Worm (Caenorhabditis elegans) whole organism, L4 larva: ENCODE results near the gene W06A7.4.
A peak's percentile ranks its signal among the peaks of the same experiment; 100 is the strongest.

ENCODE experiments used
- F26F4.8 ChIP-seq: fragments of 200-800 bp; sonication (Bioruptor generic); conservative IDR thresholded peaks from 2 replicates; pipeline ENCODE4 v1.3.6; 2022; ENCODE audit warnings: missing genetic modification characterization, missing compliant biosample characterization
- F37D6.2 ChIP-seq: sonication (generic microtip); optimal IDR thresholded peaks from 2 replicates; lab custom pipeline; 2016; ENCODE audit warnings: mild to moderate bottlenecking, missing genetic modification characterization, missing compliant biosample characterization
- R02D3.7 ChIP-seq: fragments of 150-350 bp; sonication (generic microtip); optimal IDR thresholded peaks from 3 replicates; lab custom pipeline; 2014; ENCODE audit warnings: missing biosample characterization, missing genetic modification characterization
- ZK337.2 ChIP-seq: fragments of 200-800 bp; sonication (Bioruptor generic); IDR thresholded peaks from 2 replicates; pipeline ENCODE4 v1.3.6; 2022; ENCODE audit warnings: missing genetic modification reagents, missing genetic modification characterization, missing compliant biosample characterization
- aha-1 ChIP-seq: fragments of 150-350 bp; peaks from one replicate; lab custom pipeline; 2014; ENCODE audit warnings: missing biosample characterization, missing genetic modification characterization
- aly-2 ChIP-seq: sonication (generic microtip); optimal IDR thresholded peaks from 2 replicates; lab custom pipeline; 2018; ENCODE audit warnings: missing biosample characterization, missing genetic modification characterization
- arid-1 ChIP-seq: fragments of 200-800 bp; sonication (Bioruptor generic); conservative IDR thresholded peaks from 2 replicates; pipeline ENCODE4 v1.3.6; 2022; ENCODE audit warnings: missing genetic modification reagents, missing genetic modification characterization, missing compliant biosample characterization
- attf-4 ChIP-seq: sonication (generic microtip); optimal IDR thresholded peaks from 3 replicates; lab custom pipeline; 2017; ENCODE audit warnings: missing biosample characterization, missing genetic modification characterization
- ceh-28 ChIP-seq: fragments of 150-350 bp; optimal IDR thresholded peaks from 2 replicates; lab custom pipeline; 2014; ENCODE audit warnings: missing biosample characterization, missing genetic modification reagents, missing genetic modification characterization
- ceh-62 ChIP-seq: sonication (generic microtip); optimal IDR thresholded peaks from 2 replicates; lab custom pipeline; 2017; ENCODE audit warnings: missing biosample characterization, missing genetic modification characterization
- ceh-82 ChIP-seq: sonication (generic microtip); optimal IDR thresholded peaks from 2 replicates; lab custom pipeline; 2017; ENCODE audit warnings: missing biosample characterization, missing genetic modification characterization
- daf-12 ChIP-seq: fragments of 150-350 bp; optimal IDR thresholded peaks from 2 replicates; lab custom pipeline; 2014; ENCODE audit warnings: missing biosample characterization, missing genetic modification reagents, missing genetic modification characterization
- daf-16 ChIP-seq, 3 experiments: sonication (generic microtip); optimal IDR thresholded peaks; 2 replicates each; lab custom pipeline; 2016 to 2017; ENCODE audit warnings: missing genetic modification characterization in 3 of 3, missing genetic modification reagents in 3 of 3, mild to moderate bottlenecking in 2 of 3, missing compliant biosample characterization in 2 of 3, missing biosample characterization in 1 of 3, moderate library complexity in 1 of 3
- daf-19 ChIP-seq: fragments of 200-800 bp; sonication (Bioruptor generic); conservative IDR thresholded peaks from 2 replicates; pipeline ENCODE4 v1.3.6; 2022; ENCODE audit warnings: missing genetic modification characterization, missing compliant biosample characterization
- dpl-1 ChIP-seq: fragments of 150-350 bp; optimal IDR thresholded peaks from 2 replicates; lab custom pipeline; 2014; ENCODE audit warnings: missing biosample characterization, missing genetic modification reagents, missing genetic modification characterization
- duxl-1 ChIP-seq: sonication (generic microtip); optimal IDR thresholded peaks from 2 replicates; lab custom pipeline; 2016; ENCODE audit warnings: mild to moderate bottlenecking, missing genetic modification characterization, moderate library complexity, missing compliant biosample characterization; ENCODE audit not compliant: poor library complexity
- egl-27 ChIP-seq: sonication (generic microtip); optimal IDR thresholded peaks from 3 replicates; lab custom pipeline; 2017; ENCODE audit warnings: missing biosample characterization, missing genetic modification reagents, missing genetic modification characterization
- fkh-10 ChIP-seq: fragments of 150-350 bp; optimal IDR thresholded peaks from 2 replicates; lab custom pipeline; 2014; ENCODE audit warnings: missing biosample characterization, missing genetic modification reagents, missing genetic modification characterization
- hlh-11 ChIP-seq: fragments of 200-800 bp; sonication (Bioruptor generic); optimal IDR thresholded peaks from 2 replicates; lab custom pipeline; 2018; ENCODE audit warnings: mild to moderate bottlenecking, missing genetic modification characterization, missing compliant biosample characterization
- hlh-30 ChIP-seq: sonication (generic microtip); optimal IDR thresholded peaks from 2 replicates; lab custom pipeline; 2017; ENCODE audit warnings: antibody characterized with exemption, mild to moderate bottlenecking, missing genetic modification characterization, missing compliant biosample characterization; ENCODE audit not compliant: insufficient read depth
- jun-1 ChIP-seq: fragments of 150-350 bp; optimal IDR thresholded peaks from 2 replicates; lab custom pipeline; 2014; ENCODE audit warnings: missing biosample characterization, missing genetic modification reagents, missing genetic modification characterization
- lim-7 ChIP-seq: fragments of 200-800 bp; sonication (Bioruptor generic); IDR thresholded peaks from 2 replicates; pipeline ENCODE4 v1.3.6; 2022; ENCODE audit warnings: missing genetic modification characterization, missing compliant biosample characterization
- lin-29 ChIP-seq: fragments of 200-800 bp; sonication (Bioruptor generic); IDR thresholded peaks from 2 replicates; pipeline ENCODE4 v1.3.6; 2022; ENCODE audit warnings: missing genetic modification reagents, missing genetic modification characterization, missing compliant biosample characterization
- lin-39 ChIP-seq: fragments of 150-350 bp; optimal IDR thresholded peaks from 2 replicates; lab custom pipeline; 2014; ENCODE audit warnings: missing biosample characterization, missing genetic modification reagents, missing genetic modification characterization
- lsy-2 ChIP-seq, 2 experiments: fragments of 150-350 bp in 1 of 2; sonication (generic microtip) in 1 of 2; optimal IDR thresholded peaks; 2 replicates each; lab custom pipeline; 2014 to 2017; ENCODE audit warnings: missing biosample characterization in 2 of 2, missing genetic modification characterization in 2 of 2
- madf-9 ChIP-seq: fragments of 200-800 bp; sonication (Bioruptor generic); conservative IDR thresholded peaks from 2 replicates; pipeline ENCODE4 v1.3.6; 2022; ENCODE audit warnings: missing genetic modification reagents, missing genetic modification characterization, missing compliant biosample characterization
- mdl-1 ChIP-seq, 2 experiments: fragments of 150-350 bp in 1 of 2; sonication (generic microtip) in 1 of 2; optimal IDR thresholded peaks; 2 replicates each; lab custom pipeline; 2014 to 2017; ENCODE audit warnings: missing biosample characterization in 2 of 2, missing genetic modification characterization in 2 of 2
- mdt-29 ChIP-seq: fragments of 200-800 bp; sonication (Bioruptor generic); IDR thresholded peaks from 2 replicates; pipeline ENCODE4 v1.3.6; 2022; ENCODE audit warnings: missing genetic modification reagents, missing genetic modification characterization, missing compliant biosample characterization
- mes-2 ChIP-seq: sonication (generic microtip); optimal IDR thresholded peaks from 2 replicates; lab custom pipeline; 2016; ENCODE audit warnings: missing genotype, mild to moderate bottlenecking, missing genetic modification characterization, missing compliant biosample characterization; ENCODE audit not compliant: poor library complexity, severe bottlenecking
- mxl-2 ChIP-seq: fragments of 200-800 bp; sonication (Bioruptor generic); conservative IDR thresholded peaks from 2 replicates; pipeline ENCODE4 v1.3.6; 2022; ENCODE audit warnings: missing genetic modification reagents, missing genetic modification characterization, missing compliant biosample characterization
- mxl-3 ChIP-seq: fragments of 200-800 bp; sonication (Bioruptor generic); optimal IDR thresholded peaks from 2 replicates; lab custom pipeline; 2018; ENCODE audit warnings: mild to moderate bottlenecking, missing genetic modification characterization, missing compliant biosample characterization
- nhr-10 ChIP-seq: fragments of 150-350 bp; optimal IDR thresholded peaks from 2 replicates; lab custom pipeline; 2014; ENCODE audit warnings: missing biosample characterization, missing genetic modification characterization
- nhr-11 ChIP-seq: fragments of 150-350 bp; optimal IDR thresholded peaks from 2 replicates; lab custom pipeline; 2014; ENCODE audit warnings: missing biosample characterization, missing genetic modification characterization
- nhr-111 ChIP-seq: fragments of 200-800 bp; sonication (Bioruptor generic); optimal IDR thresholded peaks from 2 replicates; lab custom pipeline; 2018; ENCODE audit warnings: mild to moderate bottlenecking, missing genetic modification characterization, missing compliant biosample characterization
- nhr-28 ChIP-seq: fragments of 150-350 bp; optimal IDR thresholded peaks from 2 replicates; lab custom pipeline; 2014; ENCODE audit warnings: missing biosample characterization, missing genetic modification characterization
- nhr-41 ChIP-seq: fragments of 200-800 bp; sonication (Bioruptor generic); IDR thresholded peaks from 2 replicates; pipeline ENCODE4 v1.3.6; 2022; ENCODE audit warnings: missing genetic modification reagents, missing genetic modification characterization, missing compliant biosample characterization
- nhr-48 ChIP-seq: sonication (generic microtip); optimal IDR thresholded peaks from 2 replicates; lab custom pipeline; 2016; ENCODE audit warnings: mild to moderate bottlenecking, missing genetic modification characterization, missing compliant biosample characterization
- pha-4 ChIP-seq, 2 experiments: fragments of 150-350 bp in 1 of 2; fragments of 200-800 bp in 1 of 2; sonication (Bioruptor generic) in 1 of 2; IDR thresholded peaks in 1 of 2; optimal IDR thresholded peaks in 1 of 2; 2 replicates each; pipeline versions ENCODE4 v1.3.6 to Lab custom; 2014 to 2022; ENCODE audit warnings: missing genetic modification characterization in 2 of 2, missing genetic modification reagents in 2 of 2, missing biosample characterization in 1 of 2, missing compliant biosample characterization in 1 of 2
- saeg-2 ChIP-seq: fragments of 200-800 bp; sonication (Bioruptor generic); IDR thresholded peaks from 2 replicates; pipeline ENCODE4 v1.3.6; 2022; ENCODE audit warnings: missing genetic modification reagents, missing genetic modification characterization, missing compliant biosample characterization
- spr-1 ChIP-seq: sonication (generic microtip); optimal IDR thresholded peaks from 2 replicates; lab custom pipeline; 2016; ENCODE audit warnings: mild to moderate bottlenecking, missing genetic modification characterization, missing compliant biosample characterization
- unc-130 ChIP-seq: sonication (generic microtip); optimal IDR thresholded peaks from 2 replicates; lab custom pipeline; 2016; ENCODE audit warnings: missing genetic modification reagents, missing genetic modification characterization, missing compliant biosample characterization
- unc-39 ChIP-seq: sonication (generic microtip); optimal IDR thresholded peaks from 2 replicates; lab custom pipeline; 2017; ENCODE audit warnings: missing biosample characterization, missing genetic modification characterization
- unc-62 ChIP-seq, 3 experiments: fragments of 150-350 bp in 1 of 3; sonication (generic microtip); optimal IDR thresholded peaks in 2 of 3; peaks in 1 of 3; 1 replicate in 1 of 3; 2 replicates in 2 of 3; lab custom pipeline; 2014 to 2017; ENCODE audit warnings: missing biosample characterization in 3 of 3, missing genetic modification characterization in 3 of 3, missing genetic modification reagents in 3 of 3, missing genotype in 1 of 3
- zag-1 ChIP-seq: fragments of 150-350 bp; optimal IDR thresholded peaks from 2 replicates; lab custom pipeline; 2014; ENCODE audit warnings: missing biosample characterization, missing genetic modification characterization
- zip-11 ChIP-seq: fragments of 200-800 bp; sonication (Bioruptor generic); IDR thresholded peaks from 2 replicates; pipeline ENCODE4 v1.3.6; 2022; ENCODE audit warnings: missing genetic modification characterization, missing compliant biosample characterization
- zip-2 ChIP-seq: fragments of 150-350 bp; optimal IDR thresholded peaks from 2 replicates; lab custom pipeline; 2014; ENCODE audit warnings: missing biosample characterization, missing genetic modification characterization
- ztf-7 ChIP-seq: fragments of 150-350 bp; optimal IDR thresholded peaks from 2 replicates; lab custom pipeline; 2014; ENCODE audit warnings: missing biosample characterization, missing genetic modification characterization

The W06A7.4 gene

DNA sequence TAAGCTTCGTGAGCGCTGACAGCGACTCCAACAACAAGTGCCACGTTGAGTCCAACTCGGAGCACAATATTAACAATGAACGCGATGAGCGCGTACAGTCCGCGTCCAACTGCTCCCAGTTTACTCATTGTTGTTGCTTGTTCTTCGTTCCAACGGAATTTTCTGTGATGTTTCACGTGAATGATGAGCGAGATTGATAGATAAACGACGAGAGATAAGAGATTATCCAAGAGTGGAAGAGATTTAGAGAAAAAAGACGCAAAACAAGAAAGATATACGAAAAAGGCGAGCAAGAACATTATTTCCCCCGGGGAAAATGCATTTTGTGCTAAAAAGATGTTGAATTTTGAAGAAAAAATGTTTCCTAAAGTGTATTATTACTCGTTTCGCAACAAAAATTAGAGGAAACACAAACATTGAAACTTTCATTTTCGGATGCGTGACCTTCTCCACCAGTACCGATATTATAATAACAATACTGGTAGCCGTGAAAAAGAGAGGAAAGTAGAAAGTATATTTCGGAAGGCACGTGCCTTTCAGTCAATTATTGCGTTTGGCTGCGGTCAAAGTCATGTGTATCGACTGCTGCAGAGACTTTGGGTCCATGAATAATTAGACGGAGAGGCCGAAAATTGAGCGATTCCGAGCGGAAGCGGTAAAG, 7.4 kb downstream of the W06A7.4 start:
- no peak for TF ChIP-seq nhr-41 (GFP tag; lab: Robert Waterston, UW)
- TF ChIP-seq zag-1 (tag; lab: Kevin White, UChicago), result no peak
- TF ChIP-seq ceh-82 (tag; lab: Kevin White, UChicago), result no peak
- TF ChIP-seq nhr-48 (tag; lab: Kevin White, UChicago), result no peak
- 0 out of 2 replicates have a peak, but pooled peaks have one; percentile 20 for TF ChIP-seq mdt-29 (GFP tag; lab: Robert Waterston, UW)
- TF ChIP-seq nhr-11 (tag; lab: Kevin White, UChicago), result peak; percentile 2
- TF ChIP-seq mdl-1 (tag; optimal IDR thresholded peaks at IDR 0.05; lab: Kevin White, UChicago), result peak in 1 of 2 experiments; percentile 24
- TF ChIP-seq aha-1 (tag; lab: Kevin White, UChicago), result peak; percentile 44
- no peak for TF ChIP-seq lin-29
- no peak for TF ChIP-seq daf-12
- no peak for TF ChIP-seq lin-39
- TF ChIP-seq zip-11 (GFP tag; lab: Robert Waterston, UW), result no peak
- TF ChIP-seq hlh-11 (tag; lab: Kevin White, UChicago), result peak; percentile 27
- peak in 1 of 2 experiments; percentile 36 for TF ChIP-seq lsy-2 (tag; optimal IDR thresholded peaks at IDR 0.05; lab: Kevin White, UChicago)
- no peak for TF ChIP-seq zip-2 (tag; lab: Kevin White, UChicago)
- TF ChIP-seq hlh-30 (tag; lab: Kevin White, UChicago), result peak; percentile 55
- no peak for TF ChIP-seq spr-1 (tag; lab: Kevin White, UChicago)
- TF ChIP-seq ZK337.2 (GFP tag; lab: Robert Waterston, UW), result no peak
- TF ChIP-seq ceh-62 (tag; lab: Kevin White, UChicago), result no peak
- no peak for TF ChIP-seq daf-16 (GFP tag; optimal IDR thresholded peaks at IDR 0.05; lab: Kevin White, UChicago)
- TF ChIP-seq daf-16 (tag; optimal IDR thresholded peaks at IDR 0.05; lab: Kevin White, UChicago), result peak; percentile 63
- TF ChIP-seq nhr-28 (tag; lab: Kevin White, UChicago), result peak; percentile 33
- TF ChIP-seq jun-1 (tag; lab: Kevin White, UChicago), result no peak
- no peak for TF ChIP-seq nhr-10 (tag; lab: Kevin White, UChicago)

DNA sequence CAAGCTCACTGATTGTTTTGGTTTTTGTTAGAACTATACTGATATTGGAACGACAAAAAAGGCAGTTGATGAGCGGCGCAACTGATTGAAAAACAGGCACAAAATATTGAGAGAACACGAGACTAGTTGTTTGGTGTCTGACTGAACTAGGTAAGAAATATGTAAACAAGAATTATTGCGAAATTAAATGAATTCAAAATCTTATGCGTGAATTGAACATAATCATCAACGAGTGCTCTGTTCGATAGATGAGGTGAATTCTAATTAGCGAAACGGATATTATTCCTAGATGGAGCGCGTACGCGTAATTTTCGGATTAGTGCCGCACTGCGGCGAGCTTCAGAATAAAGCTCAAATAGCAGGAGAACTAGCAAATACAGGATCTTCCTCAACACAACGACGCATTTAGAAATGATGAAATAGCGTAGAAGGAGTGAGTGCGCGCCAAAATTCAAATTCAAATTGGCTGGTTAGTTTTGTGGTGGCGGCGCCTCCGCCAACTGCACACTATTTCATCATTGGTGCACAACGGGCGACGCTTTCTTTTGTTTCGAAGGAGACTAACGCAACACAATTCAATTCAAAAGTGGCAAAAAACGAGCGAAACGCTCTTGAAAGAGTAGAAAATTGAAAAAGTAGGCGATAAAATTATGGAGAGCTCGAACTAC, 8.0 kb downstream of the W06A7.4 start:
- TF ChIP-seq fkh-10 (GFP tag; lab: Kevin White, UChicago) (no peak), R02D3.7 (tag; lab: Kevin White, UChicago) (no peak), egl-27 (tag; lab: Kevin White, UChicago) (no peak), arid-1 (GFP tag; lab: Robert Waterston, UW) (no peak), madf-9 (GFP tag; lab: Robert Waterston, UW) (no peak), pha-4 (GFP tag; IDR thresholded peaks at IDR 0.05; lab: Robert Waterston, UW) (no peak), pha-4 (tag; optimal IDR thresholded peaks at IDR 0.05; lab: Kevin White, UChicago) (no peak), lim-7 (GFP tag; lab: Robert Waterston, UW) (no peak), F26F4.8 (no peak), attf-4 (tag; lab: Kevin White, UChicago) (no peak), mxl-3 (GFP tag; lab: Kevin White, UChicago) (no peak), daf-19 (GFP tag; lab: Robert Waterston, UW) (no peak), ztf-7 (tag; lab: Kevin White, UChicago) (no peak), duxl-1 (tag; lab: Kevin White, UChicago) (no peak), aha-1 (tag; lab: Kevin White, UChicago) (peak; percentile 44), nhr-111 (GFP tag; lab: Kevin White, UChicago) (no peak), unc-130 (GFP tag; lab: Kevin White, UChicago) (no peak), F37D6.2 (tag; lab: Kevin White, UChicago) (no peak), ceh-28 (tag; lab: Kevin White, UChicago) (no peak), unc-39 (no peak), dpl-1 (GFP tag; lab: Kevin White, UChicago) (no peak), daf-16 (GFP tag; optimal IDR thresholded peaks at IDR 0.05; lab: Kevin White, UChicago) (no peak), daf-16 (tag; optimal IDR thresholded peaks at IDR 0.05; lab: Kevin White, UChicago) (peak; percentile 80), mxl-2 (GFP tag; lab: Robert Waterston, UW) (no peak), mes-2 (tag; lab: Kevin White, UChicago) (no peak), saeg-2 (GFP tag; lab: Robert Waterston, UW) (no peak), hlh-30 (tag; lab: Kevin White, UChicago) (no peak), aly-2 (tag; lab: Kevin White, UChicago) (no peak), unc-62 (GFP tag; optimal IDR thresholded peaks at IDR 0.05 in 1 of 2; lab: Kevin White, UChicago) (peak in 1 of 2 experiments; percentile 3), unc-62 (tag; optimal IDR thresholded peaks at IDR 0.05; lab: Kevin White, UChicago) (no peak)
